Worm (Caenorhabditis elegans): Measurements from ENCODE around the gene R09A8.2.

The R09A8.2 gene

DNA sequence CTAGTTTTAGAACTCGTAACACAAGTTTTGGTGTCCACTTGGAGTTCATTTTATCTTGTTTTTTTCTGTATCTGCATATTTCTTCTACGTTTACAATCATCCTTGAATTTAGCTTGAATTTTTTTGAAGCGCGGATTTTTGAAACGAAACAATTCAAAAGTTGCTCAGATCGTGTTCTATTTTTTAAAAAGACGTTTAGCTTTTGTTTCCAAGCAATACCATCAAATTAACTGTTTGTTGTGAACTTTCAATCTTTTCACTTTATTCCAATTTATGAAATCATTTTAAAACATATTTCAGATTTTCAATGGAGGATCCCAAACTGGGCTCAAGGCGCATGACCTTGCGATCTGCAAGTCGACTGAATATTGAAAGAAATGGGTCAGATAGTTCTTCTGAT is at the start of gene R09A8.2:
Gene R09A8.2 (plus strand): TSS at position 301 of the 400 bp plus-strand sequence.
- no peak for TF ChIP-seq mbf-1 (tag; optimal IDR thresholded peaks at IDR 0.05)
- TF ChIP-seq zag-1 (tag; optimal IDR thresholded peaks at IDR 0.05), result no peak
- no peak for TF ChIP-seq sem-4 (tag; optimal IDR thresholded peaks at IDR 0.05)
- TF ChIP-seq ztf-1 (GFP tag; conservative IDR thresholded peaks at IDR 0.05), result no peak
- no peak for TF ChIP-seq lin-11 (tag; optimal IDR thresholded peaks at IDR 0.05)
- no peak for TF ChIP-seq crh-2 (tag; optimal IDR thresholded peaks at IDR 0.05)
- no peak for TF ChIP-seq C34F6.9 (tag; optimal IDR thresholded peaks at IDR 0.05)
- no peak for TF ChIP-seq elt-1 (tag; optimal IDR thresholded peaks at IDR 0.05)
- TF ChIP-seq ZK546.5 (tag; optimal IDR thresholded peaks at IDR 0.05), result no peak
- no peak for TF ChIP-seq egl-27 (tag; optimal IDR thresholded peaks at IDR 0.05)
- no peak for TF ChIP-seq nhr-77 (tag; optimal IDR thresholded peaks at IDR 0.05)
- no peak for TF ChIP-seq unc-55 (GFP tag; optimal IDR thresholded peaks at IDR 0.05)
- TF ChIP-seq skn-1 (tag; optimal IDR thresholded peaks at IDR 0.05), result no peak
- no peak for TF ChIP-seq ama-1 (optimal IDR thresholded peaks at IDR 0.05)
- no peak for TF ChIP-seq unc-62 (GFP tag; optimal IDR thresholded peaks at IDR 0.05)

DNA sequence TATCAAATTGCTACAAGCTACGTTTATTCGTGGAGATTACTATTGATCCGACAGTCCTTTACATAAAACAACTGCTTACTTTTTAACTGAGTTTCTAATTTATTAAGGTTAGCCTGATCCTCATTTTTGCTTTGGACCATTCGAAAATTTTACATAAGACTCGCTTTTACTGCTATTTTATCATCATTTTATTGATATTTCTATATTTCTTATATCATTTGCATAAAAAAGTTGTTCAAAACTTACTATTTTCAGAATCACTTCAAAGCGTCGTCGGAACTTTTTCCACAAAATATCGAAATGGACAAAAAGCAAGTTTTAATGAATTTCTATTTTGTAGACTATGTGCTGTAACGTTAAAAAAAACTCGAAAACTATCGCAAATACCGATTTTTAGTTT is 44.8 kb upstream of the R09A8.2 start, which contains the start of gene T24D5.1:
Gene T24D5.1 (plus strand): TSS at position 301 of the 400 bp plus-strand sequence.
- TF ChIP-seq mbf-1 (tag; optimal IDR thresholded peaks at IDR 0.05), result no peak
- no peak for TF ChIP-seq nhr-11 (tag; optimal IDR thresholded peaks at IDR 0.05)
- TF ChIP-seq gmeb-1 (tag; optimal IDR thresholded peaks at IDR 0.05), result no peak
- TF ChIP-seq sma-3 (GFP tag; optimal IDR thresholded peaks at IDR 0.05), result no peak
- TF ChIP-seq nhr-25 (tag; optimal IDR thresholded peaks at IDR 0.05), result no peak
- TF ChIP-seq F13H6.1 (tag; optimal IDR thresholded peaks at IDR 0.05), result no peak
- TF ChIP-seq ztf-11 (tag; optimal IDR thresholded peaks at IDR 0.05), result no peak
- no peak for TF ChIP-seq lin-11 (tag; optimal IDR thresholded peaks at IDR 0.05)
- no peak for TF ChIP-seq ama-1 (optimal IDR thresholded peaks at IDR 0.05)
- no peak for TF ChIP-seq nhr-6 (tag; optimal IDR thresholded peaks at IDR 0.05)

DNA sequence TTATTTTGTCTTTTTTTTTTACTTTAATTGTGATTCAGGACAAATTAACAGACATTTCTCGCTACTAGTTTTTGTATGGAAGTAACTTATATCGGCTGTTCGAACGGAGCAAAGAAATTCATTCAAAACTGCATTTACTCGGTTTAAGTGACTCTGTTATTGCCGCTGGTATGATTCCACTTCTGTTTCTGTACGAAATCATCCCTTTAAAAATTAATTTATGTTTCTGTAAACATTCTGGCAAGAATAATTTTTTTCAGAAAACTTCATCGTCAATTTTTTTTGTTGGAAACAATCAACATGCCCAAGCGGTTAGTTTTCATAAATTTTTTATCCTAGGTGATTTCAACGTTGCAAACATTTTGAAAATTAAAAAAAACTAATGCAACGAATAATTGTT is 39.5 kb upstream of the R09A8.2 start, which contains the start of gene T24D5.3:
Gene T24D5.3 (plus strand): TSS at position 301 of the 400 bp plus-strand sequence.
- TF ChIP-seq elt-1 (tag; optimal IDR thresholded peaks at IDR 0.05), result no peak
- TF ChIP-seq nhr-237 (tag; optimal IDR thresholded peaks at IDR 0.05), result no peak
- TF ChIP-seq lin-11 (tag; optimal IDR thresholded peaks at IDR 0.05), result no peak
- TF ChIP-seq unc-62 (GFP tag; optimal IDR thresholded peaks at IDR 0.05), result no peak
- TF ChIP-seq crh-2 (tag; optimal IDR thresholded peaks at IDR 0.05), result no peak
- TF ChIP-seq ztf-4 (tag; optimal IDR thresholded peaks at IDR 0.05), result no peak
- TF ChIP-seq ztf-11 (tag; optimal IDR thresholded peaks at IDR 0.05), result no peak
- TF ChIP-seq nhr-129 (tag; optimal IDR thresholded peaks at IDR 0.05), result no peak
- TF ChIP-seq unc-39 (tag; optimal IDR thresholded peaks at IDR 0.05), result no peak
- TF ChIP-seq mdl-1 (tag; optimal IDR thresholded peaks at IDR 0.05), result no peak
- no peak for TF ChIP-seq blmp-1 (tag; optimal IDR thresholded peaks at IDR 0.05; ENCODE audit: insufficient read depth)
- TF ChIP-seq lsy-2 (tag; optimal IDR thresholded peaks at IDR 0.05), result no peak

- no peak for TF ChIP-seq mab-5 (tag; optimal IDR thresholded peaks at IDR 0.05)
- no peak for TF ChIP-seq C34F6.9 (tag; optimal IDR thresholded peaks at IDR 0.05)
- TF ChIP-seq nhr-21 (tag; optimal IDR thresholded peaks at IDR 0.05), result no peak
Measured at ce11 chrX:12583497-12583896, 35.8 kb upstream of the R09A8.2 start.

DNA sequence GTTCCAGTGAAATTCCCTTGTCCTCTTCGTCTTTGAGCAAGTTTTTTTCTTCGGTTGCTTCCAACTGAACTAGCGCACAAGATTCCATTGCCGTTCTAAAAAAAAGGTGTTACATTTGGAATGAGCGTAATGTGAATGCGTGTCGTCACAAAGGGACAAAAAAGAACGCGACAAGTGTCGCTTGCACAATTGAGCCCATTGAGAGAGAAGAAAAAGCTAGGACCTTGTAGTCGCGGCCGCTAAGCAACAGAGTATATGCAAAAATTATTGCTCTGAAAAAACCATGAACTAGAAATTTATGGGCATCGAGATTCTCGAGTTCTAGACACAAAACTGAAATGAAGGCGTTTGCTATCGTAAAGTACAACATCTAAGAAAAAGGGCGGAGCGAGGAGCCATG is 32.9 kb upstream of the R09A8.2 start, which contains the start of gene T24D5.2:
Gene T24D5.2 (minus strand): TSS at position 101 of the 400 bp plus-strand sequence.
- no peak for TF ChIP-seq ztf-4 (tag; optimal IDR thresholded peaks at IDR 0.05)
- no peak for TF ChIP-seq ztf-11 (tag; optimal IDR thresholded peaks at IDR 0.05)
- TF ChIP-seq nhr-23 (tag; optimal IDR thresholded peaks at IDR 0.05), result no peak
- TF ChIP-seq crh-2 (tag; optimal IDR thresholded peaks at IDR 0.05), result no peak
- TF ChIP-seq dmd-4 (tag; optimal IDR thresholded peaks at IDR 0.05), result no peak
- no peak for TF ChIP-seq elt-1 (tag; optimal IDR thresholded peaks at IDR 0.05)
- TF ChIP-seq C34F6.9 (tag; optimal IDR thresholded peaks at IDR 0.05), result no peak
- no peak for TF ChIP-seq sma-9 (GFP tag; optimal IDR thresholded peaks at IDR 0.05)
- TF ChIP-seq sma-9 (tag; optimal IDR thresholded peaks at IDR 0.05), result no peak

Measured in whole organism, L2 larva.